Worm (Caenorhabditis elegans) whole organism, mixed stage, embryonic: ENCODE results near the gene H12D21.11.

Source experiments
- ceh-43 ChIP-seq: fragments of 200-800 bp; sonication (Bioruptor generic); optimal IDR thresholded peaks from 2 replicates; lab custom pipeline; 2018; ENCODE audit warnings: mild to moderate bottlenecking, missing genetic modification characterization, moderate library complexity, missing compliant biosample characterization
- elt-3 ChIP-seq: fragments of 150-350 bp; optimal IDR thresholded peaks from 2 replicates; lab custom pipeline; 2014; ENCODE audit warnings: missing biosample characterization, missing genetic modification characterization
- nhr-12 ChIP-seq: fragments of 150-350 bp; optimal IDR thresholded peaks from 2 replicates; lab custom pipeline; 2014; ENCODE audit warnings: missing biosample characterization, missing genetic modification characterization
- nhr-76 ChIP-seq: sonication (generic microtip); optimal IDR thresholded peaks from 2 replicates; lab custom pipeline; 2017; ENCODE audit warnings: missing biosample characterization, missing genetic modification characterization
- sptf-1 ChIP-seq: sonication (generic microtip); optimal IDR thresholded peaks from 2 replicates; lab custom pipeline; 2017; ENCODE audit warnings: mild to moderate bottlenecking, missing genetic modification characterization, moderate library complexity, missing compliant biosample characterization
- unc-39 ChIP-seq: fragments of 150-350 bp; optimal IDR thresholded peaks from 2 replicates; lab custom pipeline; 2014; ENCODE audit warnings: missing biosample characterization, missing genetic modification characterization
- unc-62 ChIP-seq: fragments of 150-350 bp; optimal IDR thresholded peaks from 2 replicates; lab custom pipeline; 2014; ENCODE audit warnings: missing biosample characterization, missing genetic modification reagents, missing genetic modification characterization

DNA sequence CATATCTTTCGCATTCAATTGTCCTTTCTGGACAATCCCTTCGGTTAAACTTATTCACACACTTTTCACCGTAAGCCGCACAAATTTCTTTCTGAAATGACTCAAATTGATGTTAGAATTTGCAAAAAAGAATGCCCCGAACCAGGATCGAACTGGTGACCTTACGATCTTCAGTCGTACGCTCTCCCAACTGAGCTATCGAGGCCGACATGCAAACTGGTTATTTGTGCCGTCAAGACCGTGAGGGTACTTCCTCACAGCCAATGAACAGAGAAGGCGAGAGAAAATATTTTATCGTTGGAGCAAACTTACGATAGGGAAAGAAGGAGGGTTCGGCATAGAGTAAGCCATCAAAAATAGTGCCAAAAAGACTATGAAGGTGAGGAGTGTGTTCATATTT is 39.4 kb upstream of the H12D21.11 start:
- TF ChIP-seq nhr-76 (tag; lab: Kevin White, UChicago), result no peak
- peak; percentile 52 for TF ChIP-seq sptf-1 (tag; lab: Kevin White, UChicago)
- no peak for TF ChIP-seq ceh-43
- TF ChIP-seq unc-39 (tag; lab: Kevin White, UChicago), result no peak
- TF ChIP-seq unc-62 (GFP tag; lab: Kevin White, UChicago), result no peak
- TF ChIP-seq elt-3 (tag; lab: Kevin White, UChicago), result no peak
- no peak for TF ChIP-seq nhr-12 (tag; lab: Kevin White, UChicago)
